Fruit fly (Drosophila melanogaster): ENCODE data around the gene CG15186.

Gene CG15186

dm6 chr3R:6477877-6478361, at the start of gene CG15186:
Gene CG15186, plus strand, starts transcription at chr3R:6478311.
- TF ChIP-seq noc (tag; optimal IDR thresholded peaks at IDR 0.05), result no peak

dm6 chr3R:6428935-6429334, 49.2 kb upstream of the CG15186 start:
- TF ChIP-seq noc (tag; optimal IDR thresholded peaks at IDR 0.05), result no peak

- no peak for TF ChIP-seq noc (tag; optimal IDR thresholded peaks at IDR 0.05)
Observed at dm6 chr3R:6429706-6430105, 48.4 kb upstream of the CG15186 start.

dm6 chr3R:6430206-6430605, 47.9 kb upstream of the CG15186 start:
- TF ChIP-seq noc (tag; optimal IDR thresholded peaks at IDR 0.05), result no peak

- no peak for TF ChIP-seq noc (tag; optimal IDR thresholded peaks at IDR 0.05)
Observed at dm6 chr3R:6432321-6432720, 45.8 kb upstream of the CG15186 start.

DNA sequence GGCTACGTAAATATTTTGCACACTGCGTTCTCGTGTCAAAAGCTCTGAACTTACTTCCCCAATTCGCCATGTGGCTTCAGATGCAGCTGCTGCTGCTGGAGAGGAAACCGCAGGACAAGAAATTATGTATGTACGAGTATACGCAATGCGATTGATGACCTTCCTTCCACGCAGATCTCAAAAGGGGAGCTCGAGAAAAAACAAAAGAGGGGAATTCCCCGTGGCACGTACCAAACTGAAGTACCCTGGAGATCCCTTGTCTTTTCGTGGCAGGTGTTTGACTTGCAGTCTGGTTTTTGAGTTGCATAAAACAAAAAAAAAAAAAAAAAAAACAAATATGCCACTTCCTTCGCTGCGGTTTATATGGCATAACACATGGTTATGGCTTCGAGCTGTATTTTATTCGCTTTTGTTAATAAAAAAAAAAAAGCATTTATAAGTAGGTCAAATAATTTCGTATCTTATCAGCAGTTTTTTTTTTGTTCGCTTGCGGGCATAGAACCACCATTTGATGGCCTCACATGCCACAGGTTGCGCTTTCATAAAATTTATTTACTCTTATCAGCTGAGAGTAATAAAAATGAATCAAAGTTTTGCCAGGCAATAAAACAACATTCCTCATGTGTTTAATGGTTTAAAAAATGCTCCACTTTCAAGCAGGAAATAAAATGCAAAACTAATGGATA, 45.2 kb upstream of the CG15186 start:
- TF ChIP-seq noc (tag; optimal IDR thresholded peaks at IDR 0.05), result peak; percentile 19

DNA sequence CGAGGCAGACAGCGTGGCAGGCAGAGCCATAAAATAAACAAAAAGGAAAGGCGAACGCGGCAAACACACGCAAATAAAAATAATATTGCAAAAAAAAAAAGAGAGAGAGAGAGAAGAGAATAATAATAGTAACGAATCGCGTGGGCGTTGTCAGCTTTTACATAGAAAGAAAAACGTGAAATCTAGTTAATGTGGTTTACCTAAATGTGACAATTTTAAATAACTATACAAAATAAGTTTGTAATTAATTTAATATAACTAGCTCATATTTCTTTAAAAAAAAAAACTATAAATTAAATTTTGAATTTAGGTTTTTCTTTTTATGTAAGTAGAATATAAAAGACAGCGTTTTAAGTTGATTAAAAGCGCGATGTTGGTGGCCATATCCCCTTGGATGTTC, 44.2 kb upstream of the CG15186 start:
- no peak for TF ChIP-seq noc (tag; optimal IDR thresholded peaks at IDR 0.05)

- TF ChIP-seq noc (tag; optimal IDR thresholded peaks at IDR 0.05), result no peak
Observed at dm6 chr3R:6435219-6435618, 42.9 kb upstream of the CG15186 start.

- TF ChIP-seq noc (tag; optimal IDR thresholded peaks at IDR 0.05), result no peak
Observed at dm6 chr3R:6435761-6436318, 42.3 kb upstream of the CG15186 start.

dm6 chr3R:6436643-6437042, 41.5 kb upstream of the CG15186 start:
- no peak for TF ChIP-seq noc (tag; optimal IDR thresholded peaks at IDR 0.05)

dm6 chr3R:6456140-6457054, 21.7 kb upstream of the CG15186 start, which contains the start of gene CG9727:
Gene CG9727, minus strand, starts transcription at chr3R:6456676.
- no peak for TF ChIP-seq noc (tag; optimal IDR thresholded peaks at IDR 0.05)

dm6 chr3R:6457055-6457391, 21.1 kb upstream of the CG15186 start, which contains the start of gene Zif:
Gene Zif, plus strand, starts transcription at chr3R:6457088.
- peak; percentile 28 for TF ChIP-seq noc (tag; optimal IDR thresholded peaks at IDR 0.05)

dm6 chr3R:6460589-6461141, 17.4 kb upstream of the CG15186 start:
- TF ChIP-seq noc (tag; optimal IDR thresholded peaks at IDR 0.05), result no peak

DNA sequence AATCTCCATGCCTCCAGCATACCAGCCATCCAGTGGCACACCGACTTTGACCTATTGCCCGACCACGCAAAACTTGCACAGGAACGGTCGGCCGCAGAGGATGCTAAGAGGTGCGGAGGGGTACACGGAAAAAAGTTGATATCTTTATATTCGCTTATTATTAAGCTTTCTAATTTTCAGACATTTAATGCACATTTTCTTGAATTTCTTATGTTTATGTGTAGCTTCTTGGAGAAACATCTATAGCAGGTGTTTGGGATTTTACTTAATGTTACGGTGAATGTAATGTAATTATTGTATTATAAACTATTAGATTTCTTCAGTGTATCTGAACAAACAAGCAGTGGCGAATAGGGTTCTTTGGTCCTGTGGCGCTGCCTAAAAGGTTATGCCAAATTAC, 15.1 kb upstream of the CG15186 start:
- no peak for TF ChIP-seq noc (tag; optimal IDR thresholded peaks at IDR 0.05)

DNA sequence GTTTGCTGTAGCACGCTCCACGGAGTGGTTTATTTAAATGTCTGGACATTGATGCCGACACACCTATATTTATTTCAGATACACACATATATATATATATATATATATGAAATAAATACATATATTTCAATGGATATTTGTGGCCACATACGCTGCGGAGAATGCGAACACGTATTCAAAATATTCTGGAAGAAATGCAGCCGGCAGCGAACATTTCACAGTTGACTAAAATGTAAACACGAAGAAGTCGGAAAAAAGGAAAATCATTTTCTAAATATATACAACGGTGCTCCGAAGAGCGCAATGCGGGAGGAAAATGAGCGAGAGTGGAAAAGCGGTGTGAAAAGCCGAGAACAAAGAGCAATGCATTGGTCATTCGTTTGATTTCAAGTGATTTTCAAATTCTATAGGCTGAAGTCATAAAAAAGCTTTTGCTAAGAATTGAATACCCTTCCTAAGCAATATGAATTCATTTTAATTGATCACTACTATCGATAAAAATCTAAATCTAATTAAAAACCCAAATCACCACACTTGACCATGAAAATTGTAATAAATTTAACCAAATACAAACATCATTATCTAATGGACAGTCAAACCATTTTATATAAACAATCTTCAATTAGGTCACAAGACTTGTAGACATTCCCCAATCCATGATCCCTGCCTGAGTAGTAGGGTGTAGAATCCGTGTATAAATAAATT, 10.3 kb upstream of the CG15186 start:
- TF ChIP-seq noc (tag; optimal IDR thresholded peaks at IDR 0.05), result no peak

- no peak for TF ChIP-seq noc (tag; optimal IDR thresholded peaks at IDR 0.05)
Observed at dm6 chr3R:6468351-6468685, 9.8 kb upstream of the CG15186 start, which contains the start of gene Neurochondrin. Gene Neurochondrin, plus strand, starts transcription at chr3R:6468437.

Measured in whole organism, larva.